Worm (Caenorhabditis elegans): ENCODE measurements around the gene F49C12.2.

DNA sequence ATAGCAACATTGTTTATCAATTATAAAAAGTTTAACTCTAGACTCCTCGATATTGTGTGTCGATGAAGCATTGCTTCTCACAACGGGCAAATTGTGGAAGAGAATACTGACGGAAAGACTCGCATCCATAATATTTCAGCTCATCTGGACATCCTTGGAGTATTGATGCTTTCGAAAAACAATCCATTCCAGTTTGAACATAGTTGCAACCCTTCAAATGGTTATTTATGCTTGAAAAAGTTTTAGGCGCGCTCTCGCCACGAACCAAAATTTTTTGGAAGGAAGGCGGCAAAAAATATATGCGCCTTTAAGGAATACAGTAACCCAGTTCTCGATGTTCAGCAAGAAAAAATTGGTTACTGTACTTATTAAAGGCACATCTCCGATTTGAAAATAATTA, 23.4 kb upstream of the F49C12.2 start:
- no peak for TF ChIP-seq hrde-1 (tag; optimal IDR thresholded peaks at IDR 0.05; ENCODE audit: borderline replicate concordance)
- no peak for TF ChIP-seq snpc-1.1 (tag; optimal IDR thresholded peaks at IDR 0.05; ENCODE audit: insufficient read depth)

Data from whole organism, young adult.